Fruit fly (Drosophila melanogaster) whole organism, embryonic: Measurements from ENCODE around the gene CG13676.

ENCODE experiments used
- CG10321 ChIP-seq: fragments of 200-800 bp; sonication (Bioruptor generic); IDR thresholded peaks from 2 replicates; pipeline ENCODE4 v1.3.6; 2022; ENCODE audit warnings: missing biosample characterization, missing genetic modification characterization
- CG11093 ChIP-seq: fragments of 200-800 bp; sonication (Bioruptor generic); IDR thresholded peaks from 3 replicates; pipeline ENCODE4 v1.3.6; 2022; ENCODE audit warnings: missing biosample characterization, missing genetic modification characterization
- CG11504 ChIP-seq: fragments of 200-800 bp; sonication (Bioruptor generic); optimal IDR thresholded peaks from 3 replicates; lab custom pipeline; 2019; ENCODE audit warnings: missing biosample characterization, mild to moderate bottlenecking, missing genetic modification characterization, moderate library complexity
- CG13287 ChIP-seq: fragments of 200-800 bp; sonication (Bioruptor generic); IDR thresholded peaks from 2 replicates; pipeline ENCODE4 v1.3.6; 2022; ENCODE audit warnings: missing biosample characterization, missing genetic modification characterization; ENCODE audit not compliant: partially characterized antibody
- CG14050 ChIP-seq: fragments of 200-800 bp; sonication (Bioruptor generic); IDR thresholded peaks from 3 replicates; pipeline ENCODE4 v1.3.6; 2022; ENCODE audit warnings: missing biosample characterization, missing genetic modification characterization
- CG14441 ChIP-seq: fragments of 200-800 bp; sonication (Bioruptor generic); IDR thresholded peaks from 2 replicates; pipeline ENCODE4 v1.3.6; 2022; ENCODE audit warnings: missing biosample characterization, missing genetic modification characterization
- CG15269 ChIP-seq: fragments of 200-800 bp; sonication (Bioruptor generic); optimal IDR thresholded peaks from 2 replicates; lab custom pipeline; 2018; ENCODE audit warnings: missing biosample characterization, mild to moderate bottlenecking, missing genetic modification characterization, moderate library complexity
- CG1529 ChIP-seq: fragments of 200-800 bp; sonication (Bioruptor generic); optimal IDR thresholded peaks from 3 replicates; lab custom pipeline; 2018; ENCODE audit warnings: missing biosample characterization, missing genetic modification characterization
- CG17385 ChIP-seq: fragments of 200-800 bp; sonication (Bioruptor generic); optimal IDR thresholded peaks from 3 replicates; lab custom pipeline; 2018; ENCODE audit warnings: missing biosample characterization, mild to moderate bottlenecking, missing genetic modification characterization
- CG18011 ChIP-seq: fragments of 200-800 bp; sonication (Bioruptor generic); optimal IDR thresholded peaks from 2 replicates; lab custom pipeline; 2017; ENCODE audit warnings: missing biosample characterization, missing genetic modification characterization, mild to moderate bottlenecking, moderate library complexity, missing genotype
- CG18262 ChIP-seq: fragments of 200-800 bp; optimal IDR thresholded peaks from 3 replicates; lab custom pipeline; 2019; ENCODE audit warnings: missing biosample characterization, mild to moderate bottlenecking, missing genetic modification characterization, moderate library complexity
- CG2875 ChIP-seq: fragments of 200-800 bp; sonication (Bioruptor generic); optimal IDR thresholded peaks from 2 replicates; lab custom pipeline; 2017; ENCODE audit warnings: missing biosample characterization, mild to moderate bottlenecking, missing genetic modification characterization, missing genetic modification reagents
- CG31224 ChIP-seq: fragments of 200-800 bp; sonication (Bioruptor generic); IDR thresholded peaks from 2 replicates; pipeline ENCODE4 v1.3.6; 2022; ENCODE audit warnings: missing biosample characterization, missing genetic modification characterization
- CG31365 ChIP-seq: fragments of 200-800 bp; sonication (Bioruptor generic); optimal IDR thresholded peaks from 2 replicates; lab custom pipeline; 2018; ENCODE audit warnings: missing biosample characterization, mild to moderate bottlenecking, missing genetic modification characterization
- CG32767 ChIP-seq: fragments of 200-800 bp; sonication (Bioruptor generic); IDR thresholded peaks from 2 replicates; pipeline ENCODE4 v1.3.6; 2022; ENCODE audit warnings: missing biosample characterization, missing genetic modification characterization
- CG34224 ChIP-seq: fragments of 200-800 bp; sonication (Bioruptor generic); IDR thresholded peaks from 3 replicates; pipeline ENCODE4 v1.3.6; 2022; ENCODE audit warnings: missing biosample characterization, missing genetic modification characterization; ENCODE audit not compliant: partially characterized antibody
- CG5245 ChIP-seq: fragments of 200-800 bp; sonication (Bioruptor generic); optimal IDR thresholded peaks from 3 replicates; lab custom pipeline; 2016; ENCODE audit warnings: missing biosample characterization, missing genetic modification characterization
- D19A ChIP-seq: fragments of 200-800 bp; optimal IDR thresholded peaks from 3 replicates; lab custom pipeline; 2019; ENCODE audit warnings: missing biosample characterization, mild to moderate bottlenecking, missing genetic modification characterization, moderate library complexity
- Doc3 ChIP-seq: fragments of 200-800 bp; sonication (Bioruptor generic); IDR thresholded peaks from 3 replicates; pipeline ENCODE4 v1.3.6; 2022; ENCODE audit warnings: missing biosample characterization, missing genetic modification characterization; ENCODE audit not compliant: partially characterized antibody
- Drgx ChIP-seq: fragments of 200-800 bp; sonication (Bioruptor generic); IDR thresholded peaks from 2 replicates; pipeline ENCODE4 v1.3.6; 2022; ENCODE audit warnings: missing biosample characterization, missing genetic modification characterization
- Hr51 ChIP-seq, 2 experiments: fragments of 200-800 bp; sonication (Bioruptor generic); optimal IDR thresholded peaks; 2 replicates in 1 of 2; 3 replicates in 1 of 2; lab custom pipeline; 2016 to 2018; ENCODE audit warnings: missing biosample characterization in 2 of 2, missing genetic modification characterization in 2 of 2, mild to moderate bottlenecking in 1 of 2, moderate library complexity in 1 of 2
- Hsf ChIP-seq: fragments of 200-800 bp; sonication (Bioruptor generic); optimal IDR thresholded peaks from 3 replicates; lab custom pipeline; 2016; ENCODE audit warnings: missing biosample characterization, missing genetic modification characterization
- MBD-R2 ChIP-seq: fragments of 200-800 bp; sonication (Bioruptor generic); IDR thresholded peaks from 2 replicates; pipeline ENCODE4 v1.3.6; 2022; ENCODE audit warnings: missing biosample characterization, missing genetic modification characterization
- Myb ChIP-seq: fragments of 200-800 bp; sonication (Bioruptor generic); optimal IDR thresholded peaks from 2 replicates; lab custom pipeline; 2016; ENCODE audit warnings: missing biosample characterization, missing genetic modification characterization
- Nf-YC ChIP-seq: fragments of 200-800 bp; optimal IDR thresholded peaks from 3 replicates; lab custom pipeline; 2019; ENCODE audit warnings: missing biosample characterization, mild to moderate bottlenecking, missing genetic modification characterization, moderate library complexity
- NfI ChIP-seq: fragments of 200-800 bp; sonication (Bioruptor generic); optimal IDR thresholded peaks from 3 replicates; lab custom pipeline; 2018; ENCODE audit warnings: missing biosample characterization, mild to moderate bottlenecking, missing genetic modification characterization, moderate library complexity
- aop ChIP-seq: fragments of 200-800 bp; sonication (Bioruptor generic); IDR thresholded peaks from 2 replicates; pipeline ENCODE4 v1.3.6; 2022; ENCODE audit warnings: missing biosample characterization, missing genetic modification characterization
- caup ChIP-seq: fragments of 200-800 bp; sonication (Bioruptor generic); optimal IDR thresholded peaks from 3 replicates; lab custom pipeline; 2017; ENCODE audit warnings: missing biosample characterization, mild to moderate bottlenecking, missing genetic modification characterization, moderate library complexity; ENCODE audit not compliant: severe bottlenecking
- crp ChIP-seq, 2 experiments: fragments of 200-800 bp; sonication (Bioruptor generic); optimal IDR thresholded peaks; 2 replicates in 1 of 2; 3 replicates in 1 of 2; lab custom pipeline; 2017; ENCODE audit warnings: missing biosample characterization in 2 of 2, missing genetic modification characterization in 2 of 2, mild to moderate bottlenecking in 1 of 2, moderate library complexity in 1 of 2
- dmrt99B ChIP-seq: fragments of 200-800 bp; sonication (Bioruptor generic); optimal IDR thresholded peaks from 2 replicates; lab custom pipeline; 2018; ENCODE audit warnings: missing biosample characterization, mild to moderate bottlenecking, missing genetic modification characterization, moderate library complexity
- ind ChIP-seq: fragments of 200-800 bp; sonication (Bioruptor generic); optimal IDR thresholded peaks from 3 replicates; lab custom pipeline; 2016; ENCODE audit warnings: missing biosample characterization, missing genetic modification characterization
- lbe ChIP-seq: fragments of 200-800 bp; sonication (Bioruptor generic); optimal IDR thresholded peaks from 2 replicates; lab custom pipeline; 2016; ENCODE audit warnings: missing biosample characterization, mild to moderate bottlenecking, missing genetic modification characterization
- mirr ChIP-seq: fragments of 200-800 bp; sonication (Bioruptor generic); optimal IDR thresholded peaks from 3 replicates; lab custom pipeline; 2018; ENCODE audit warnings: missing biosample characterization, mild to moderate bottlenecking, missing genetic modification characterization
- nmo ChIP-seq: fragments of 200-800 bp; sonication (Bioruptor generic); optimal IDR thresholded peaks from 2 replicates; lab custom pipeline; 2018; ENCODE audit warnings: missing biosample characterization, mild to moderate bottlenecking, missing genetic modification characterization, moderate library complexity
- peb ChIP-seq: fragments of 200-800 bp; sonication (Bioruptor generic); IDR thresholded peaks from 2 replicates; pipeline ENCODE4 v1.3.6; 2022; ENCODE audit warnings: missing biosample characterization, missing genetic modification characterization
- pzg ChIP-seq: fragments of 200-800 bp; sonication (Bioruptor generic); optimal IDR thresholded peaks from 3 replicates; lab custom pipeline; 2018; ENCODE audit warnings: missing biosample characterization, mild to moderate bottlenecking, missing genetic modification characterization, moderate library complexity
- sens ChIP-seq: fragments of 200-800 bp; sonication (Bioruptor generic); peaks from one replicate; lab custom pipeline; 2016; ENCODE audit warnings: missing biosample characterization, missing genetic modification characterization
- vnd ChIP-seq: fragments of 200-800 bp; sonication (Bioruptor generic); IDR thresholded peaks from 3 replicates; pipeline ENCODE4 v1.3.6; 2022; ENCODE audit warnings: missing biosample characterization, missing genetic modification characterization; ENCODE audit not compliant: partially characterized antibody

The CG13676 gene

dm6 chr3L:8158715-8159380, 7.2 kb upstream of the CG13676 start, which contains the start of gene CG42445:
TSS of gene CG42445 (minus strand) at chr3L:8158900.
- TF ChIP-seq Nf-YC (tag; lab: Kevin White, UChicago), result peak; percentile 20
- peak; percentile 35; the same call in 1 of the 2 replicates for TF ChIP-seq MBD-R2 (GFP tag; lab: Robert Waterston, UW)
- TF ChIP-seq CG13287 (GFP tag; lab: Robert Waterston, UW), result 0 out of 2 replicates have a peak, but pooled peaks have one; percentile 14
- TF ChIP-seq pzg (GFP tag; lab: Kevin White, UChicago), result peak; percentile 10
- TF ChIP-seq crp (GFP tag; optimal IDR thresholded peaks at IDR 0.05; lab: Kevin White, UChicago), result peak in 1 of 2 experiments; percentile 84
- 0 out of 3 replicates have a peak, but pooled peaks have one; percentile 18 for TF ChIP-seq CG34224 (GFP tag; lab: Robert Waterston, UW)
- TF ChIP-seq CG10321 (GFP tag; lab: Robert Waterston, UW), result peak; percentile 81
- TF ChIP-seq CG2875, result no peak
- peak; percentile 61 for TF ChIP-seq CG17385
- TF ChIP-seq lbe (GFP tag; lab: Kevin White, UChicago), result peak; percentile 53
- peak; percentile 96 for TF ChIP-seq CG18011 (GFP tag; lab: Kevin White, UChicago)
- no peak for TF ChIP-seq ind (GFP tag; lab: Kevin White, UChicago)
- peak; percentile 69 for TF ChIP-seq Myb (GFP tag; lab: Kevin White, UChicago)
- TF ChIP-seq CG11093 (GFP tag; lab: Robert Waterston, UW), result no peak
- TF ChIP-seq Hsf (GFP tag; lab: Kevin White, UChicago), result no peak
- peak; percentile 29 for TF ChIP-seq D19A (tag; lab: Kevin White, UChicago)
- TF ChIP-seq CG31365 (tag; lab: Kevin White, UChicago), result peak; percentile 54

- TF ChIP-seq CG18262 (tag; lab: Kevin White, UChicago) (no peak), Doc3 (GFP tag; lab: Robert Waterston, UW) (no peak), CG1529 (GFP tag; lab: Kevin White, UChicago) (no peak), CG32767 (GFP tag; lab: Robert Waterston, UW) (no peak), CG15269 (no peak), aop (GFP tag; lab: Robert Waterston, UW) (no peak), CG31224 (GFP tag; lab: Robert Waterston, UW) (no peak), NfI (GFP tag; lab: Kevin White, UChicago) (no peak), caup (GFP tag; lab: Kevin White, UChicago) (no peak), CG5245 (GFP tag; lab: Kevin White, UChicago) (no peak), mirr (GFP tag; lab: Kevin White, UChicago) (no peak), vnd (no peak), peb (GFP tag; lab: Robert Waterston, UW) (no peak), Nf-YC (tag; lab: Kevin White, UChicago) (no peak)
These were observed 5.5 kb upstream of the CG13676 start for dm6 chr3L:8157079-8157478.

DNA sequence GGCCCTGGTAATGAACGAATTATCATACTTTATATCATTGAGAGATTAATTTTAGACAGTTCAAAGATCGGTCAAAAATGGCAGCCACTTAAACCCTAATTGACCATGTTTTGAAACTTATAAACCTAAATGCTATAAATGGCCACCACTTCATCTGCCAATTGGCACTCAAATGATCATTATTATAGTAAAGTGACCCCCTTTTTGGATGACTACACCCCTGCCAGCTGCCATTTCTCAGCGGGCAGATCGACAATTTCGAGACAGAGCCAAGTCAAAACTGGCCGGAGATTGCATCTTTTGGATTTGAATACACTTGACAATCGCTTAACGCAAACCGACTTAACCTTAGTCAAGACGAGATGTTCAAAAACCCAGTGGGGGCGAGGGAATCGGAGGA, 4.6 kb upstream of the CG13676 start:
- TF ChIP-seq nmo (GFP tag; lab: Kevin White, UChicago), result no peak
- TF ChIP-seq Drgx (GFP tag; lab: Robert Waterston, UW), result peak; percentile 41; the same call in 1 of the 2 replicates
- TF ChIP-seq CG14050 (GFP tag; lab: Robert Waterston, UW), result no peak
- peak; percentile 48; the same call in 1 of the 2 replicates for TF ChIP-seq CG14441
- peak; percentile 12 for TF ChIP-seq CG11504 (tag; lab: Kevin White, UChicago)
- peak in 1 of 2 experiments; percentile 22 for TF ChIP-seq Hr51 (GFP tag; optimal IDR thresholded peaks at IDR 0.05; lab: Kevin White, UChicago)
- TF ChIP-seq sens (GFP tag; lab: Kevin White, UChicago), result peak; percentile 57
- TF ChIP-seq dmrt99B (tag; lab: Kevin White, UChicago), result peak; percentile 29
